Fruit fly (Drosophila melanogaster): ENCODE results near the gene Npc1a.
A peak's percentile ranks its signal among the peaks of the same experiment; 100 is the strongest.

The Npc1a gene

dm6 chr2L:10238726-10239652, 18.0 kb upstream of the Npc1a start, which contains the start of gene me31B (continued):
- TF ChIP-seq pfk (GFP tag; optimal IDR thresholded peaks at IDR 0.05) (peak; percentile 90), nmo (GFP tag; optimal IDR thresholded peaks at IDR 0.05) (peak; percentile 61), Dfd (GFP tag; optimal IDR thresholded peaks at IDR 0.05) (no peak), kay (GFP tag; optimal IDR thresholded peaks at IDR 0.05) (no peak), ind (GFP tag; optimal IDR thresholded peaks at IDR 0.05) (no peak), Med (GFP tag) (peak; percentile 27), yki (optimal IDR thresholded peaks at IDR 0.05) (no peak), CG17361 (GFP tag; IDR thresholded peaks at IDR 0.05) (peak; percentile 70; the same call in 1 of the 3 replicates), E2f1 (GFP tag; IDR thresholded peaks at IDR 0.05) (no peak), CG16815 (GFP tag; optimal IDR thresholded peaks at IDR 0.05) (no peak), crp (GFP tag; optimal IDR thresholded peaks at IDR 0.05) (peak in 1 of 2 experiments; percentile 35), oc (tag; optimal IDR thresholded peaks at IDR 0.05) (no peak), CG17802 (tag; optimal IDR thresholded peaks at IDR 0.05) (peak; percentile 96), CG8765 (GFP tag; IDR thresholded peaks at IDR 0.05) (no peak), CG6791 (GFP tag; IDR thresholded peaks at IDR 0.05; ENCODE audit: partially characterized antibody) (no peak), CG17912 (GFP tag; optimal IDR thresholded peaks at IDR 0.05) (peak; percentile 6), BEAF-32 (GFP tag; optimal IDR thresholded peaks at IDR 0.05) (peak; percentile 27), nau (GFP tag; optimal IDR thresholded peaks at IDR 0.05) (no peak), dmrt11E (tag; optimal IDR thresholded peaks at IDR 0.05) (peak; percentile 14), CG7357 (GFP tag; IDR thresholded peaks at IDR 0.05) (no peak), CG11723 (GFP tag; optimal IDR thresholded peaks at IDR 0.05) (peak; percentile 97), chm (GFP tag; IDR thresholded peaks at IDR 0.05) (no peak), HLH54F (GFP tag; optimal IDR thresholded peaks at IDR 0.05) (no peak), gce (GFP tag; IDR thresholded peaks at IDR 0.05) (no peak), CG12299 (tag; optimal IDR thresholded peaks at IDR 0.05) (no peak), CG9876 (GFP tag; optimal IDR thresholded peaks at IDR 0.05) (no peak), MBD-R2 (GFP tag; IDR thresholded peaks at IDR 0.05) (0 out of 2 replicates have a peak, but pooled peaks have one; percentile 12), Dek (tag; optimal IDR thresholded peaks at IDR 0.05) (no peak), CG17359 (tag; optimal IDR thresholded peaks at IDR 0.05) (no peak), CG12942 (GFP tag; optimal IDR thresholded peaks at IDR 0.05) (peak; percentile 38), CG14710 (tag; optimal IDR thresholded peaks at IDR 0.05) (peak; percentile 33), psq (GFP tag; optimal IDR thresholded peaks at IDR 0.05) (no peak), stwl (tag; optimal IDR thresholded peaks at IDR 0.05) (no peak), ro (GFP tag; IDR thresholded peaks at IDR 0.05) (no peak), NC2β (GFP tag; optimal IDR thresholded peaks at IDR 0.05) (no peak), CG13296 (GFP tag; optimal IDR thresholded peaks at IDR 0.05) (no peak), sc (optimal IDR thresholded peaks at IDR 0.05) (no peak), sc (GFP tag; optimal IDR thresholded peaks at IDR 0.05) (no peak), Spps (tag; optimal IDR thresholded peaks at IDR 0.05) (no peak), Fer3 (tag; optimal IDR thresholded peaks at IDR 0.05) (no peak), Sox100B (GFP tag; optimal IDR thresholded peaks at IDR 0.05) (peak; percentile 25), Nf-YB (GFP tag; optimal IDR thresholded peaks at IDR 0.05) (no peak), CG1233 (GFP tag; optimal IDR thresholded peaks at IDR 0.05) (peak; percentile 17), CG5180 (GFP tag; optimal IDR thresholded peaks at IDR 0.05) (no peak), gfzf (GFP tag; optimal IDR thresholded peaks at IDR 0.05) (peak; percentile 40), CG1024 (GFP tag; IDR thresholded peaks at IDR 0.05) (peak; percentile 93), CG8359 (GFP tag; optimal IDR thresholded peaks at IDR 0.05; ENCODE audit: borderline replicate concordance) (peak; percentile 3), CG4707 (GFP tag; optimal IDR thresholded peaks at IDR 0.05) (no peak), crol (GFP tag; IDR thresholded peaks at IDR 0.05) (no peak)
